Fruit fly (Drosophila melanogaster): ENCODE data around the gene CG42832.

Gene CG42832

dm6 chr3L:11648410-11648809, 38.5 kb downstream of the CG42832 start, which contains the start of the genes RIOK1 and Polr3H (continued):
- TF ChIP-seq CG2889 (GFP tag; IDR thresholded peaks at IDR 0.05) (peak; percentile 57; the same call in 1 of the 3 replicates), CG17359 (tag; optimal IDR thresholded peaks at IDR 0.05) (no peak), Atf6 (GFP tag; IDR thresholded peaks at IDR 0.05) (peak; percentile 54; the same call in 1 of the 2 replicates), CG6254 (GFP tag; optimal IDR thresholded peaks at IDR 0.05) (peak; percentile 16), Atf-2 (GFP tag; optimal IDR thresholded peaks at IDR 0.05) (peak; percentile 61), CG4360 (GFP tag; IDR thresholded peaks at IDR 0.05) (no peak), CG15269 (tag; optimal IDR thresholded peaks at IDR 0.05) (no peak), CG1024 (GFP tag; IDR thresholded peaks at IDR 0.05) (0 out of 2 replicates have a peak, but pooled peaks have one; percentile 21), Hey (tag; optimal IDR thresholded peaks at IDR 0.05) (no peak), sna (GFP tag; IDR thresholded peaks at IDR 0.05; ENCODE audit: partially characterized antibody) (no peak), CG10147 (GFP tag; optimal IDR thresholded peaks at IDR 0.05) (no peak), CG42726 (GFP tag; IDR thresholded peaks at IDR 0.05; ENCODE audit: partially characterized antibody) (no peak), sqz (GFP tag; optimal IDR thresholded peaks at IDR 0.05) (no peak), CG2129 (GFP tag; IDR thresholded peaks at IDR 0.05; ENCODE audit: partially characterized antibody) (no peak), CG2202 (tag; optimal IDR thresholded peaks at IDR 0.05) (peak; percentile 14), Dfd (GFP tag; optimal IDR thresholded peaks at IDR 0.05) (no peak), PHDP (tag; optimal IDR thresholded peaks at IDR 0.05) (no peak), scrt (GFP tag; optimal IDR thresholded peaks at IDR 0.05) (peak; percentile 64), az2 (GFP tag; optimal IDR thresholded peaks at IDR 0.05) (peak; percentile 79), CG7839 (tag; optimal IDR thresholded peaks at IDR 0.05) (no peak), CG1529 (GFP tag; optimal IDR thresholded peaks at IDR 0.05) (no peak), gcm2 (GFP tag; optimal IDR thresholded peaks at IDR 0.05) (peak; percentile 62), CG43689 (GFP tag; IDR thresholded peaks at IDR 0.05) (no peak), Oli (tag; optimal IDR thresholded peaks at IDR 0.05) (no peak), CG3407 (GFP tag; optimal IDR thresholded peaks at IDR 0.05) (no peak), H15 (GFP tag; IDR thresholded peaks at IDR 0.05) (peak; percentile 33; the same call in 1 of the 3 replicates), Max (GFP tag; optimal IDR thresholded peaks at IDR 0.05) (peak; percentile 99), CG7357 (GFP tag; IDR thresholded peaks at IDR 0.05) (no peak), lmd (GFP tag; IDR thresholded peaks at IDR 0.05) (peak; percentile 64), CG10565 (GFP tag; optimal IDR thresholded peaks at IDR 0.05) (peak; percentile 6), jing (GFP tag; optimal IDR thresholded peaks at IDR 0.05) (peak; percentile 6), ci (GFP tag; IDR thresholded peaks at IDR 0.05) (peak; percentile 65; the same call in 2 of the 3 replicates), CG7745 (tag; optimal IDR thresholded peaks at IDR 0.05) (no peak), Chrac-16 (GFP tag; optimal IDR thresholded peaks at IDR 0.05) (peak; percentile 75), CG6175 (GFP tag; IDR thresholded peaks at IDR 0.05) (no peak), sens-2 (GFP tag; IDR thresholded peaks at IDR 0.05) (no peak), fd64A (GFP tag; optimal IDR thresholded peaks at IDR 0.05) (no peak), CG6813 (GFP tag; optimal IDR thresholded peaks at IDR 0.05) (no peak), chif (GFP tag; optimal IDR thresholded peaks at IDR 0.05) (peak; percentile 62 to 76)

- TF ChIP-seq CG13123 (GFP tag; optimal IDR thresholded peaks at IDR 0.05) (no peak), CG32772 (GFP tag; IDR thresholded peaks at IDR 0.05) (no peak), H2.0 (GFP tag; IDR thresholded peaks at IDR 0.05) (no peak), Lim3 (GFP tag; IDR thresholded peaks at IDR 0.05) (no peak), lmd (GFP tag; IDR thresholded peaks at IDR 0.05) (peak; percentile 37; the same call in 1 of the 2 replicates), Bteb2 (GFP tag; optimal IDR thresholded peaks at IDR 0.05) (no peak), ap (GFP tag; IDR thresholded peaks at IDR 0.05) (peak; percentile 18; the same call in 1 of the 2 replicates), ci (GFP tag; IDR thresholded peaks at IDR 0.05) (0 out of 3 replicates have a peak, but pooled peaks have one; percentile 28), sisA (GFP tag; IDR thresholded peaks at IDR 0.05) (0 out of 2 replicates have a peak, but pooled peaks have one; percentile 12), CG12659 (GFP tag; optimal IDR thresholded peaks at IDR 0.05) (no peak), Drgx (GFP tag; IDR thresholded peaks at IDR 0.05) (peak; percentile 89), tgo (GFP tag; IDR thresholded peaks at IDR 0.05) (peak; percentile 33; the same call in 1 of the 3 replicates), CG10267 (tag; optimal IDR thresholded peaks at IDR 0.05) (no peak), gce (GFP tag; IDR thresholded peaks at IDR 0.05) (0 out of 3 replicates have a peak, but pooled peaks have one; percentile 4), esg (GFP tag; conservative IDR thresholded peaks at IDR 0.05) (0 out of 2 replicates have a peak, but pooled peaks have one; percentile 13), sens (GFP tag) (peak; percentile 51)
Measured at dm6 chr3L:11656189-11656588, 46.3 kb downstream of the CG42832 start.

All from whole organism, embryonic.